Worm (Caenorhabditis elegans) whole organism, L4 larva: ENCODE measurements around the gene C05E4.15.

Experiments
- F37D6.2 ChIP-seq: sonication (generic microtip); optimal IDR thresholded peaks from 2 replicates; lab custom pipeline; 2016; ENCODE audit warnings: mild to moderate bottlenecking, missing genetic modification characterization, missing compliant biosample characterization
- F44E2.7 ChIP-seq: fragments of 200-800 bp; sonication (Bioruptor generic); IDR thresholded peaks from 2 replicates; pipeline ENCODE4 v2.1.2; 2022; ENCODE audit warnings: missing genetic modification characterization, missing compliant biosample characterization
- T20F7.1 ChIP-seq: fragments of 200-800 bp; sonication (Bioruptor generic); optimal IDR thresholded peaks from 2 replicates; lab custom pipeline; 2018; ENCODE audit warnings: mild to moderate bottlenecking, missing genetic modification characterization, missing compliant biosample characterization
- T26A8.4 ChIP-seq: fragments of 200-800 bp; sonication (Bioruptor generic); IDR thresholded peaks from 2 replicates; pipeline ENCODE4 v1.3.6; 2022; ENCODE audit warnings: missing genetic modification characterization, missing compliant biosample characterization
- Y75B8A.6 ChIP-seq: fragments of 200-800 bp; sonication (Bioruptor generic); IDR thresholded peaks from 2 replicates; pipeline ENCODE4 v1.3.6; 2022; ENCODE audit warnings: missing genetic modification reagents, missing genetic modification characterization, missing compliant biosample characterization
- ama-1 ChIP-seq: fragments of 150-350 bp; optimal IDR thresholded peaks from 2 replicates; lab custom pipeline; 2014; ENCODE audit warnings: inconsistent platforms, mixed read lengths
- attf-4 ChIP-seq: sonication (generic microtip); optimal IDR thresholded peaks from 3 replicates; lab custom pipeline; 2017; ENCODE audit warnings: missing biosample characterization, missing genetic modification characterization
- ceh-20 ChIP-seq: fragments of 200-800 bp; sonication (Bioruptor generic); IDR thresholded peaks from 2 replicates; pipeline ENCODE4 v1.3.6; 2022; ENCODE audit warnings: missing genetic modification reagents, missing genetic modification characterization, missing compliant biosample characterization
- ceh-32 ChIP-seq: sonication (generic microtip); optimal IDR thresholded peaks from 2 replicates; lab custom pipeline; 2016; ENCODE audit warnings: mild to moderate bottlenecking, missing genetic modification characterization, missing compliant biosample characterization; ENCODE audit not compliant: poor library complexity
- ceh-62 ChIP-seq: sonication (generic microtip); optimal IDR thresholded peaks from 2 replicates; lab custom pipeline; 2017; ENCODE audit warnings: missing biosample characterization, missing genetic modification characterization
- cey-2 ChIP-seq: sonication (generic microtip); optimal IDR thresholded peaks from 3 replicates; lab custom pipeline; 2017; ENCODE audit warnings: missing genetic modification characterization, mild to moderate bottlenecking, missing compliant biosample characterization, antibody characterized with exemption, borderline replicate concordance; ENCODE audit not compliant: insufficient read depth
- ctbp-1 ChIP-seq: fragments of 200-800 bp; sonication (Bioruptor generic); IDR thresholded peaks from 2 replicates; pipeline ENCODE4 v1.3.6; 2022; ENCODE audit warnings: missing genetic modification reagents, missing genetic modification characterization, missing compliant biosample characterization
- daf-16 ChIP-seq, 3 experiments: sonication (generic microtip); optimal IDR thresholded peaks; 2 replicates each; lab custom pipeline; 2016 to 2017; ENCODE audit warnings: missing genetic modification characterization in 3 of 3, missing genetic modification reagents in 3 of 3, mild to moderate bottlenecking in 2 of 3, missing compliant biosample characterization in 2 of 3, missing biosample characterization in 1 of 3, moderate library complexity in 1 of 3
- dmd-9 ChIP-seq: fragments of 200-800 bp; sonication (Bioruptor generic); IDR thresholded peaks from 2 replicates; pipeline ENCODE4 v1.3.6; 2022; ENCODE audit warnings: missing genetic modification reagents, missing genetic modification characterization, missing compliant biosample characterization
- egl-27 ChIP-seq: sonication (generic microtip); optimal IDR thresholded peaks from 3 replicates; lab custom pipeline; 2017; ENCODE audit warnings: missing biosample characterization, missing genetic modification reagents, missing genetic modification characterization
- egl-43 ChIP-seq: fragments of 200-800 bp; sonication (Bioruptor generic); IDR thresholded peaks from 2 replicates; pipeline ENCODE4 v1.3.6; 2022; ENCODE audit warnings: missing genetic modification reagents, missing genetic modification characterization, missing compliant biosample characterization
- fkh-10 ChIP-seq: fragments of 150-350 bp; optimal IDR thresholded peaks from 2 replicates; lab custom pipeline; 2014; ENCODE audit warnings: missing biosample characterization, missing genetic modification reagents, missing genetic modification characterization
- fos-1 ChIP-seq: fragments of 150-350 bp; optimal IDR thresholded peaks from 2 replicates; lab custom pipeline; 2014; ENCODE audit warnings: missing biosample characterization, missing genetic modification characterization
- gei-8 ChIP-seq: fragments of 200-800 bp; sonication (Bioruptor generic); optimal IDR thresholded peaks from 2 replicates; lab custom pipeline; 2018; ENCODE audit warnings: mild to moderate bottlenecking, missing genetic modification characterization, missing compliant biosample characterization
- hlh-11 ChIP-seq: fragments of 200-800 bp; sonication (Bioruptor generic); optimal IDR thresholded peaks from 2 replicates; lab custom pipeline; 2018; ENCODE audit warnings: mild to moderate bottlenecking, missing genetic modification characterization, missing compliant biosample characterization
- jun-1 ChIP-seq: fragments of 150-350 bp; optimal IDR thresholded peaks from 2 replicates; lab custom pipeline; 2014; ENCODE audit warnings: missing biosample characterization, missing genetic modification reagents, missing genetic modification characterization
- lin-13 ChIP-seq: fragments of 150-350 bp; optimal IDR thresholded peaks from 2 replicates; lab custom pipeline; 2014; ENCODE audit warnings: missing biosample characterization, missing genetic modification reagents, missing genetic modification characterization
- lin-38 ChIP-seq: fragments of 200-800 bp; sonication (Bioruptor generic); IDR thresholded peaks from 2 replicates; pipeline ENCODE4 v1.3.6; 2022; ENCODE audit warnings: missing genetic modification reagents, missing genetic modification characterization, missing compliant biosample characterization
- lsy-2 ChIP-seq, 2 experiments: fragments of 150-350 bp in 1 of 2; sonication (generic microtip) in 1 of 2; optimal IDR thresholded peaks; 2 replicates each; lab custom pipeline; 2014 to 2017; ENCODE audit warnings: missing biosample characterization in 2 of 2, missing genetic modification characterization in 2 of 2
- madf-9 ChIP-seq: fragments of 200-800 bp; sonication (Bioruptor generic); conservative IDR thresholded peaks from 2 replicates; pipeline ENCODE4 v1.3.6; 2022; ENCODE audit warnings: missing genetic modification reagents, missing genetic modification characterization, missing compliant biosample characterization
- mdl-1 ChIP-seq, 2 experiments: fragments of 150-350 bp in 1 of 2; sonication (generic microtip) in 1 of 2; optimal IDR thresholded peaks; 2 replicates each; lab custom pipeline; 2014 to 2017; ENCODE audit warnings: missing biosample characterization in 2 of 2, missing genetic modification characterization in 2 of 2
- mes-2 ChIP-seq: sonication (generic microtip); optimal IDR thresholded peaks from 2 replicates; lab custom pipeline; 2016; ENCODE audit warnings: missing genotype, mild to moderate bottlenecking, missing genetic modification characterization, missing compliant biosample characterization; ENCODE audit not compliant: poor library complexity, severe bottlenecking
- mxl-2 ChIP-seq: fragments of 200-800 bp; sonication (Bioruptor generic); conservative IDR thresholded peaks from 2 replicates; pipeline ENCODE4 v1.3.6; 2022; ENCODE audit warnings: missing genetic modification reagents, missing genetic modification characterization, missing compliant biosample characterization
- mxl-3 ChIP-seq: fragments of 200-800 bp; sonication (Bioruptor generic); optimal IDR thresholded peaks from 2 replicates; lab custom pipeline; 2018; ENCODE audit warnings: mild to moderate bottlenecking, missing genetic modification characterization, missing compliant biosample characterization
- nhr-10 ChIP-seq: fragments of 150-350 bp; optimal IDR thresholded peaks from 2 replicates; lab custom pipeline; 2014; ENCODE audit warnings: missing biosample characterization, missing genetic modification characterization
- nhr-102 ChIP-seq: sonication (generic microtip); optimal IDR thresholded peaks from 2 replicates; lab custom pipeline; 2016; ENCODE audit warnings: mild to moderate bottlenecking, missing genetic modification characterization, moderate library complexity, missing compliant biosample characterization
- nhr-25 ChIP-seq: sonication (generic microtip); optimal IDR thresholded peaks from 2 replicates; lab custom pipeline; 2017; ENCODE audit warnings: missing genetic modification characterization, mild to moderate bottlenecking, missing compliant biosample characterization, antibody characterized with exemption, moderate library complexity, borderline replicate concordance; ENCODE audit not compliant: insufficient read depth
- nhr-41 ChIP-seq: fragments of 200-800 bp; sonication (Bioruptor generic); IDR thresholded peaks from 2 replicates; pipeline ENCODE4 v1.3.6; 2022; ENCODE audit warnings: missing genetic modification reagents, missing genetic modification characterization, missing compliant biosample characterization
- nhr-77 ChIP-seq: fragments of 150-350 bp; optimal IDR thresholded peaks from 2 replicates; lab custom pipeline; 2014; ENCODE audit warnings: missing biosample characterization, missing genetic modification characterization
- pha-4 ChIP-seq, 2 experiments: fragments of 150-350 bp in 1 of 2; fragments of 200-800 bp in 1 of 2; sonication (Bioruptor generic) in 1 of 2; IDR thresholded peaks in 1 of 2; optimal IDR thresholded peaks in 1 of 2; 2 replicates each; pipeline versions ENCODE4 v1.3.6 to Lab custom; 2014 to 2022; ENCODE audit warnings: missing genetic modification characterization in 2 of 2, missing genetic modification reagents in 2 of 2, missing biosample characterization in 1 of 2, missing compliant biosample characterization in 1 of 2
- saeg-2 ChIP-seq: fragments of 200-800 bp; sonication (Bioruptor generic); IDR thresholded peaks from 2 replicates; pipeline ENCODE4 v1.3.6; 2022; ENCODE audit warnings: missing genetic modification reagents, missing genetic modification characterization, missing compliant biosample characterization
- sdz-12 ChIP-seq: fragments of 200-800 bp; sonication (Bioruptor generic); optimal IDR thresholded peaks from 2 replicates; lab custom pipeline; 2018; ENCODE audit warnings: mild to moderate bottlenecking, missing genetic modification characterization, missing compliant biosample characterization
- set-16 ChIP-seq: fragments of 200-800 bp; sonication (Bioruptor generic); IDR thresholded peaks from 2 replicates; pipeline ENCODE4 v1.3.6; 2022; ENCODE audit warnings: missing genetic modification reagents, missing genetic modification characterization, missing compliant biosample characterization
- snpc-1.2 ChIP-seq: fragments of 200-800 bp; sonication (Bioruptor generic); IDR thresholded peaks from 2 replicates; pipeline ENCODE4 v1.3.6; 2022; ENCODE audit warnings: missing genetic modification reagents, missing genetic modification characterization, missing compliant biosample characterization
- spr-1 ChIP-seq: sonication (generic microtip); optimal IDR thresholded peaks from 2 replicates; lab custom pipeline; 2016; ENCODE audit warnings: mild to moderate bottlenecking, missing genetic modification characterization, missing compliant biosample characterization
- spr-3 ChIP-seq: fragments of 200-800 bp; sonication (Bioruptor generic); optimal IDR thresholded peaks from 2 replicates; lab custom pipeline; 2018; ENCODE audit warnings: mild to moderate bottlenecking, missing genetic modification characterization, missing compliant biosample characterization
- unc-62 ChIP-seq, 3 experiments: fragments of 150-350 bp in 1 of 3; sonication (generic microtip); optimal IDR thresholded peaks in 2 of 3; peaks in 1 of 3; 1 replicate in 1 of 3; 2 replicates in 2 of 3; lab custom pipeline; 2014 to 2017; ENCODE audit warnings: missing biosample characterization in 3 of 3, missing genetic modification characterization in 3 of 3, missing genetic modification reagents in 3 of 3, missing genotype in 1 of 3
- zfp-3 ChIP-seq: fragments of 200-800 bp; sonication (Bioruptor generic); conservative IDR thresholded peaks from 2 replicates; pipeline ENCODE4 v1.3.6; 2022; ENCODE audit warnings: missing genetic modification reagents, missing genetic modification characterization, missing compliant biosample characterization

C05E4.15 gene

DNA sequence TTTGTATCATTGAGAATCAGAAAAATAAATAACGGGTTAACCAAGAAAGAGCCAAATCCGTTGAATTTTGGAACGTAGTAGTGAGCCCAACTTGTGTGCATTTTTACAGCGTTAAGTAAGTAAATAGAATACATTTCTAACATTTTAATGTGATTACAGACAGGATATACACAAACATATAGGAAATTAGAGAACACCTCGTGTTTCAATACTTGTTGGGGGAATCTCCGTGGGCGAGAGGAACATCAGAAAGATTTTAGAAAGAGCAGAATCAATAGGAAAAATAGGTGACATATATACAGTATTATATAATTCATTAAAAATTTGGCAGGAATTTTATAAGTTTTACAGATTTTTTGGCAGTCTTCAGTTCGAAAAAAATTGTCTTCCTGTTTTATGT lies 22.4 kb downstream of the C05E4.15 start, which contains the start of gene srj-24:
Gene srj-24 (minus strand): TSS at position 101 of the 400 bp plus-strand sequence.
- TF ChIP-seq spr-1 (tag; lab: Kevin White, UChicago), result no peak

DNA sequence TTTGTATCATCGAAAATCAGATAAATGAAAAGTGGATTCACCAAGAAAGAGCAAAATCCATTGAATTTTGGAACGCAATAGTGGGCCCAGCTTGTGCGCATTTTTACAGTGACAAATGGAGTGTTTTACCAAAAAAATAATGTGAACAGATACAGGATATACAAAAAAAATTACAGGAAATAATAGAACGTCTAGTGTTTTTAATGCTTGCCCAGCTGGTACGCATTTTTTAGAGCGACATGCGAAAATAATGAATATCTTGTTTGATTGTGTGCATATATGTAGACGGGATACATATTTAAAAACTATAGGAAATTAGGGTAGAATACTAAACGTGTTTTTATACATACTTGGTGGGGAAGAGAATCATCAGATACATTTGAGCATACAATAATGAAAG lies 25.0 kb downstream of the C05E4.15 start, which contains the start of gene srj-25:
Gene srj-25 (minus strand): TSS at position 101 of the 400 bp plus-strand sequence.
- TF ChIP-seq F37D6.2 (tag; lab: Kevin White, UChicago) (no peak), egl-27 (tag; lab: Kevin White, UChicago) (no peak), snpc-1.2 (GFP tag; lab: Robert Waterston, UW) (no peak)

DNA sequence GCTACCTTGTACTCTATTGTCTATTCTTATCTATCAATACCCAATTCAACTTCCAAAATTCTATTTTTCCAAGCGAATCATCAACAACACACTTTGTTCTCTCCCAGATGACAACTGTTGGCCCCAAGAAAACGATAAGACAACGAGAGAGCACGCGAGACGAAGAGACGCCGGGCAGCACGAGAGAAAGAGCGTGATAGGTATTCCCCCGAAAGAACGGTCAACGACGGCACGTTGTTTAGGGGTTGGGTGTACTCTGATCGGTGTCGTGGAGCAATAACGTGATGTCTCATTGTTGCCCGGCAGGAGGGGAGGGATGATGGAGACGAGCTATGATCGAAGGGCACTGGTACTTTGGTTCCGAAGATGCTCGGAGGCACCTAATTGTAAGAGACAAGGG lies 29.8 kb downstream of the C05E4.15 start:
- TF ChIP-seq mdl-1 (tag; optimal IDR thresholded peaks at IDR 0.05; lab: Kevin White, UChicago) (peak; percentile 98 to 99), F44E2.7 (no peak), mxl-3 (peak; percentile 84), attf-4 (tag; lab: Kevin White, UChicago) (no peak), cey-2 (tag; lab: Kevin White, UChicago) (no peak), sdz-12 (GFP tag; lab: Kevin White, UChicago) (peak; percentile 13), fkh-10 (GFP tag; lab: Kevin White, UChicago) (no peak), Y75B8A.6 (GFP tag; lab: Robert Waterston, UW) (peak; percentile 84; the same call in 1 of the 2 replicates), gei-8 (peak; percentile 88), nhr-41 (no peak; the same call in 1 of the 2 replicates), ctbp-1 (GFP tag; lab: Robert Waterston, UW) (peak; percentile 65; the same call in 1 of the 2 replicates), snpc-1.2 (GFP tag; lab: Robert Waterston, UW) (no peak), lin-38 (GFP tag; lab: Robert Waterston, UW) (peak; percentile 42), daf-16 (GFP tag; optimal IDR thresholded peaks at IDR 0.05; lab: Kevin White, UChicago) (peak; percentile 95 to 96), daf-16 (tag; optimal IDR thresholded peaks at IDR 0.05; lab: Kevin White, UChicago) (peak; percentile 99), hlh-11 (tag; lab: Kevin White, UChicago) (peak; percentile 99), unc-62 (GFP tag; optimal IDR thresholded peaks at IDR 0.05 in 1 of 2; lab: Kevin White, UChicago) (peak; percentile 76 to 98), unc-62 (tag; optimal IDR thresholded peaks at IDR 0.05; lab: Kevin White, UChicago) (peak; percentile 8), spr-3 (GFP tag; lab: Kevin White, UChicago) (peak; percentile 9), T26A8.4 (GFP tag; lab: Robert Waterston, UW) (peak; percentile 89), nhr-10 (peak; percentile 97), nhr-77 (peak; percentile 83), madf-9 (GFP tag; lab: Robert Waterston, UW) (peak; percentile 34; the same call in 1 of the 2 replicates), lsy-2 (tag; optimal IDR thresholded peaks at IDR 0.05; lab: Kevin White, UChicago) (peak; percentile 71 to 78), mes-2 (tag; lab: Kevin White, UChicago) (peak; percentile 71), set-16 (GFP tag; lab: Robert Waterston, UW) (peak; percentile 91), ceh-62 (tag; lab: Kevin White, UChicago) (no peak), egl-43 (GFP tag; lab: Robert Waterston, UW) (peak; percentile 65; the same call in 1 of the 2 replicates), saeg-2 (GFP tag; lab: Robert Waterston, UW) (peak; percentile 79), mxl-2 (GFP tag; lab: Robert Waterston, UW) (peak; percentile 73), spr-1 (tag; lab: Kevin White, UChicago) (peak; percentile 56), ama-1 (lab: Kevin White, UChicago) (no peak), fos-1 (tag; lab: Kevin White, UChicago) (peak; percentile 67), F37D6.2 (tag; lab: Kevin White, UChicago) (no peak), dmd-9 (GFP tag; lab: Robert Waterston, UW) (no peak), lin-13 (GFP tag; lab: Kevin White, UChicago) (no peak), nhr-25 (tag; lab: Kevin White, UChicago) (no peak), zfp-3 (GFP tag; lab: Robert Waterston, UW) (peak; percentile 88), ceh-32 (tag; lab: Kevin White, UChicago) (no peak), jun-1 (tag; lab: Kevin White, UChicago) (peak; percentile 64), pha-4 (GFP tag; IDR thresholded peaks at IDR 0.05; lab: Robert Waterston, UW) (peak; percentile 80), pha-4 (tag; optimal IDR thresholded peaks at IDR 0.05; lab: Kevin White, UChicago) (no peak), ceh-20 (GFP tag; lab: Robert Waterston, UW) (peak; percentile 90), T20F7.1 (GFP tag; lab: Kevin White, UChicago) (peak; percentile 62), nhr-102 (tag; lab: Kevin White, UChicago) (peak; percentile 93)
